Fruit fly (Drosophila melanogaster) whole organism, embryonic: ENCODE data around the gene Duox.

ENCODE experiments used
- Atf-2 ChIP-seq: fragments of 200-800 bp; sonication (Bioruptor generic); optimal IDR thresholded peaks from 2 replicates; lab custom pipeline; 2016; ENCODE audit warnings: missing biosample characterization, missing genetic modification characterization
- Blimp-1 ChIP-seq: fragments of 200-800 bp; sonication (Bioruptor generic); optimal IDR thresholded peaks from 3 replicates; lab custom pipeline; 2018; ENCODE audit warnings: missing biosample characterization, missing genetic modification characterization, mild to moderate bottlenecking, moderate library complexity, missing genetic modification reagents
- CG10543 ChIP-seq: fragments of 200-800 bp; sonication (Bioruptor generic); optimal IDR thresholded peaks from 3 replicates; lab custom pipeline; 2017; ENCODE audit warnings: missing biosample characterization, mild to moderate bottlenecking, missing genetic modification characterization, moderate library complexity
- CG10565 ChIP-seq: fragments of 200-800 bp; sonication (Bioruptor generic); optimal IDR thresholded peaks from 3 replicates; lab custom pipeline; 2016; ENCODE audit warnings: missing biosample characterization, mild to moderate bottlenecking, missing genetic modification characterization
- CG12155 ChIP-seq: fragments of 200-800 bp; sonication (Bioruptor generic); optimal IDR thresholded peaks from 3 replicates; lab custom pipeline; 2016; ENCODE audit warnings: missing biosample characterization, missing genetic modification characterization
- CG12769 ChIP-seq: fragments of 200-800 bp; sonication (Bioruptor generic); optimal IDR thresholded peaks from 2 replicates; lab custom pipeline; 2019; ENCODE audit warnings: missing biosample characterization, mild to moderate bottlenecking, missing genetic modification characterization, moderate library complexity
- CG12942 ChIP-seq: fragments of 200-800 bp; sonication (Bioruptor generic); optimal IDR thresholded peaks from 3 replicates; lab custom pipeline; 2016; ENCODE audit warnings: missing biosample characterization, missing genetic modification characterization
- CG14710 ChIP-seq: fragments of 200-800 bp; sonication (Bioruptor generic); optimal IDR thresholded peaks from 3 replicates; lab custom pipeline; 2019; ENCODE audit warnings: missing biosample characterization, mild to moderate bottlenecking, missing genetic modification characterization, moderate library complexity
- CG15601 ChIP-seq: fragments of 200-800 bp; sonication (Bioruptor generic); optimal IDR thresholded peaks from 3 replicates; lab custom pipeline; 2019; ENCODE audit warnings: missing biosample characterization, mild to moderate bottlenecking, missing genetic modification characterization, moderate library complexity
- CG16779 ChIP-seq: fragments of 200-800 bp; sonication (Bioruptor generic); IDR thresholded peaks from 2 replicates; pipeline ENCODE4 v1.3.6; 2022; ENCODE audit warnings: missing biosample characterization, missing genetic modification characterization
- CG18011 ChIP-seq: fragments of 200-800 bp; sonication (Bioruptor generic); optimal IDR thresholded peaks from 2 replicates; lab custom pipeline; 2017; ENCODE audit warnings: missing biosample characterization, missing genetic modification characterization, mild to moderate bottlenecking, moderate library complexity, missing genotype
- CG18619 ChIP-seq: fragments of 200-800 bp; sonication (Bioruptor generic); optimal IDR thresholded peaks from 3 replicates; lab custom pipeline; 2017; ENCODE audit warnings: missing biosample characterization, mild to moderate bottlenecking, missing genetic modification characterization
- CG30020 ChIP-seq: fragments of 200-800 bp; optimal IDR thresholded peaks from 2 replicates; lab custom pipeline; 2019; ENCODE audit warnings: missing biosample characterization, mild to moderate bottlenecking, missing genetic modification characterization, moderate library complexity
- CG33213 ChIP-seq: fragments of 200-800 bp; sonication (Bioruptor generic); optimal IDR thresholded peaks from 3 replicates; lab custom pipeline; 2016; ENCODE audit warnings: missing biosample characterization, missing genetic modification characterization
- CG34422 ChIP-seq: fragments of 200-800 bp; sonication (Bioruptor generic); IDR thresholded peaks from 3 replicates; pipeline ENCODE4 v1.3.6; 2022; ENCODE audit warnings: missing biosample characterization, missing genetic modification characterization
- CG4820 ChIP-seq: fragments of 200-800 bp; sonication (Bioruptor generic); optimal IDR thresholded peaks from 3 replicates; lab custom pipeline; 2016; ENCODE audit warnings: missing biosample characterization, missing genetic modification characterization
- CG6765 ChIP-seq: fragments of 200-800 bp; sonication (Bioruptor generic); optimal IDR thresholded peaks from 3 replicates; lab custom pipeline; 2017; ENCODE audit warnings: missing biosample characterization, mild to moderate bottlenecking, missing genetic modification characterization
- CG8359 ChIP-seq: fragments of 200-800 bp; sonication (Bioruptor generic); optimal IDR thresholded peaks from 2 replicates; lab custom pipeline; 2017; ENCODE audit warnings: missing biosample characterization, mild to moderate bottlenecking, missing genetic modification characterization, borderline replicate concordance
- CG8478 ChIP-seq: fragments of >200 bp; optimal IDR thresholded peaks from 2 replicates; lab custom pipeline; 2018
- CG9932 ChIP-seq: fragments of 200-800 bp; sonication (Bioruptor generic); IDR thresholded peaks from 2 replicates; pipeline ENCODE4 v1.3.6; 2022; ENCODE audit warnings: missing biosample characterization, missing genetic modification characterization
- Dll ChIP-seq: fragments of 200-800 bp; sonication (Bioruptor generic); IDR thresholded peaks from 4 replicates; pipeline ENCODE4 v1.3.6; 2022; ENCODE audit warnings: missing biosample characterization, missing genetic modification characterization; ENCODE audit not compliant: partially characterized antibody
- Doc3 ChIP-seq: fragments of 200-800 bp; sonication (Bioruptor generic); IDR thresholded peaks from 3 replicates; pipeline ENCODE4 v1.3.6; 2022; ENCODE audit warnings: missing biosample characterization, missing genetic modification characterization; ENCODE audit not compliant: partially characterized antibody
- Fer2 ChIP-seq: fragments of 200-800 bp; sonication (Bioruptor generic); optimal IDR thresholded peaks from 2 replicates; lab custom pipeline; 2018; ENCODE audit warnings: missing biosample characterization, mild to moderate bottlenecking, missing genetic modification characterization, moderate library complexity
- GATAe ChIP-seq: fragments of 200-800 bp; sonication (Bioruptor generic); conservative IDR thresholded peaks from 2 replicates; pipeline ENCODE4 v1.3.6; 2022; ENCODE audit warnings: missing biosample characterization, missing genetic modification characterization
- Hr3 ChIP-seq: fragments of 200-800 bp; sonication (Bioruptor generic); optimal IDR thresholded peaks from 3 replicates; lab custom pipeline; 2016; ENCODE audit warnings: missing biosample characterization, missing genetic modification characterization
- Mes4 ChIP-seq: fragments of 200-800 bp; sonication (Bioruptor generic); optimal IDR thresholded peaks from 2 replicates; lab custom pipeline; 2016; ENCODE audit warnings: missing biosample characterization, missing genetic modification characterization
- Stat92E ChIP-seq, 3 experiments: fragments of >200 bp in 2 of 3; fragments of 200-800 bp in 1 of 3; sonication (Bioruptor generic) in 1 of 3; optimal IDR thresholded peaks; 2 replicates each; lab custom pipeline; 2017 to 2019; ENCODE audit warnings: missing biosample characterization in 3 of 3, missing genetic modification characterization in 3 of 3, mild to moderate bottlenecking in 1 of 3, moderate library complexity in 1 of 3
- YL-1 ChIP-seq: fragments of 200-800 bp; sonication (Bioruptor generic); optimal IDR thresholded peaks from 3 replicates; lab custom pipeline; 2017; ENCODE audit warnings: missing biosample characterization, mild to moderate bottlenecking, missing genetic modification characterization
- abd-A ChIP-seq: fragments of 200-800 bp; sonication (Bioruptor generic); optimal IDR thresholded peaks from 3 replicates; lab custom pipeline; 2019; ENCODE audit warnings: missing biosample characterization, mild to moderate bottlenecking, missing genetic modification characterization, moderate library complexity
- ato ChIP-seq: fragments of 200-800 bp; sonication (Bioruptor generic); IDR thresholded peaks from 2 replicates; pipeline ENCODE4 v1.3.6; 2022; ENCODE audit warnings: missing biosample characterization, missing genetic modification characterization; ENCODE audit not compliant: partially characterized antibody
- chinmo ChIP-seq: fragments of 200-800 bp; sonication (Bioruptor generic); IDR thresholded peaks from 4 replicates; pipeline ENCODE4 v1.3.6; 2022; ENCODE audit warnings: missing biosample characterization, missing genetic modification characterization; ENCODE audit not compliant: partially characterized antibody
- croc ChIP-seq: fragments of 200-800 bp; sonication (Bioruptor generic); conservative IDR thresholded peaks from 3 replicates; pipeline ENCODE4 v1.3.6; 2022; ENCODE audit warnings: missing biosample characterization, missing genetic modification characterization
- gcm2 ChIP-seq: fragments of 200-800 bp; sonication (Bioruptor generic); optimal IDR thresholded peaks from 2 replicates; lab custom pipeline; 2016; ENCODE audit warnings: missing biosample characterization, missing genetic modification characterization
- h ChIP-seq: fragments of >200 bp; optimal IDR thresholded peaks from 2 replicates; lab custom pipeline; 2017
- kni ChIP-seq: fragments of 200-800 bp; sonication (Bioruptor generic); optimal IDR thresholded peaks from 3 replicates; lab custom pipeline; 2017; ENCODE audit warnings: mild to moderate bottlenecking, missing biosample characterization, missing genetic modification reagents, missing genetic modification characterization
- knrl ChIP-seq: fragments of 200-800 bp; sonication (Bioruptor generic); IDR thresholded peaks from 3 replicates; pipeline ENCODE4 v1.3.6; 2022; ENCODE audit warnings: missing biosample characterization, missing genetic modification characterization; ENCODE audit not compliant: partially characterized antibody
- luna ChIP-seq: fragments of 200-800 bp; sonication (Bioruptor generic); optimal IDR thresholded peaks from 2 replicates; lab custom pipeline; 2016; ENCODE audit warnings: missing biosample characterization, missing genetic modification characterization
- pb ChIP-seq: fragments of 200-800 bp; sonication (Bioruptor generic); optimal IDR thresholded peaks from 3 replicates; lab custom pipeline; 2016; ENCODE audit warnings: missing biosample characterization, missing genetic modification characterization
- pum ChIP-seq: fragments of 200-800 bp; sonication (Bioruptor generic); optimal IDR thresholded peaks from 2 replicates; lab custom pipeline; 2016; ENCODE audit warnings: missing biosample characterization, missing genetic modification characterization
- rib ChIP-seq: fragments of 200-800 bp; sonication (Bioruptor generic); IDR thresholded peaks from 2 replicates; pipeline ENCODE4 v1.3.6; 2022; ENCODE audit warnings: missing biosample characterization, missing genetic modification characterization
- row ChIP-seq: fragments of 200-800 bp; sonication (Bioruptor generic); IDR thresholded peaks from 3 replicates; pipeline ENCODE4 v1.3.6; 2022; ENCODE audit warnings: missing biosample characterization, missing genetic modification characterization
- sens-2 ChIP-seq: fragments of 200-800 bp; sonication (Bioruptor generic); IDR thresholded peaks from 2 replicates; pipeline ENCODE4 v1.3.6; 2022; ENCODE audit warnings: missing biosample characterization, missing genetic modification characterization
- slbo ChIP-seq: fragments of 200-800 bp; sonication (Bioruptor generic); IDR thresholded peaks from 2 replicates; pipeline ENCODE4 v1.3.6; 2022; ENCODE audit warnings: missing biosample characterization, missing genetic modification characterization
- sqz ChIP-seq: fragments of 200-800 bp; sonication (Bioruptor generic); optimal IDR thresholded peaks from 3 replicates; lab custom pipeline; 2018; ENCODE audit warnings: missing biosample characterization, mild to moderate bottlenecking, missing genetic modification characterization
- stwl ChIP-seq: fragments of 200-800 bp; sonication (Bioruptor generic); optimal IDR thresholded peaks from 3 replicates; lab custom pipeline; 2018; ENCODE audit warnings: missing biosample characterization, mild to moderate bottlenecking, missing genetic modification characterization, moderate library complexity
- trem ChIP-seq: fragments of 200-800 bp; optimal IDR thresholded peaks from 3 replicates; lab custom pipeline; 2019; ENCODE audit warnings: missing biosample characterization, mild to moderate bottlenecking, missing genetic modification characterization, moderate library complexity
- ttk ChIP-seq: fragments of 200-800 bp; sonication (Bioruptor generic); IDR thresholded peaks from 2 replicates; pipeline ENCODE4 v2.1.2; 2022; ENCODE audit warnings: missing biosample characterization, missing genetic modification characterization
- vfl ChIP-seq: fragments of 200-800 bp; sonication (Bioruptor generic); optimal IDR thresholded peaks from 2 replicates; lab custom pipeline; 2016; ENCODE audit warnings: missing biosample characterization, missing genetic modification characterization
- vvl ChIP-seq: fragments of 200-800 bp; sonication (Bioruptor generic); IDR thresholded peaks from 2 replicates; pipeline ENCODE4 v1.3.6; 2022; ENCODE audit warnings: missing biosample characterization, missing genetic modification characterization
- wdn ChIP-seq: fragments of 200-800 bp; sonication (Bioruptor generic); IDR thresholded peaks from 2 replicates; pipeline ENCODE4 v1.3.6; 2022; ENCODE audit warnings: missing biosample characterization, missing genetic modification characterization
- zen ChIP-seq: fragments of 200-800 bp; sonication (Bioruptor generic); optimal IDR thresholded peaks from 3 replicates; lab custom pipeline; 2018; ENCODE audit warnings: missing biosample characterization, mild to moderate bottlenecking, missing genetic modification characterization, moderate library complexity

The Duox gene

dm6 chr2L:2839850-2840249, 9.8 kb upstream of the Duox start, which contains the start of gene CG2975 (continued):
- peak; percentile 17 for TF ChIP-seq sqz (GFP tag; lab: Kevin White, UChicago)
- TF ChIP-seq ttk: no peak
- no peak for TF ChIP-seq CG10565 (GFP tag; lab: Kevin White, UChicago)
- no peak for TF ChIP-seq CG14710 (tag; lab: Kevin White, UChicago)
- TF ChIP-seq stwl (tag; lab: Kevin White, UChicago): no peak
- TF ChIP-seq CG34422 (GFP tag; lab: Robert Waterston, UW): no peak
- no peak for TF ChIP-seq Fer2 (tag; lab: Kevin White, UChicago)
- no peak for TF ChIP-seq trem (tag; lab: Kevin White, UChicago)
- TF ChIP-seq CG30020 (tag; lab: Kevin White, UChicago): no peak
- peak; percentile 56 for TF ChIP-seq CG10543
- no peak for TF ChIP-seq Stat92E (GFP tag; optimal IDR thresholded peaks at IDR 0.05; lab: Kevin White, UChicago)
- no peak for TF ChIP-seq CG18011
- TF ChIP-seq CG8359 (GFP tag; lab: Kevin White, UChicago): no peak
- TF ChIP-seq YL-1 (GFP tag; lab: Kevin White, UChicago): no peak
- no peak for TF ChIP-seq CG6765
- TF ChIP-seq croc: no peak
- TF ChIP-seq ato (GFP tag; lab: Robert Waterston, UW): no peak
- no peak for TF ChIP-seq luna (GFP tag; lab: Kevin White, UChicago)
- TF ChIP-seq vfl: no peak
- TF ChIP-seq wdn (GFP tag; lab: Robert Waterston, UW): no peak
- TF ChIP-seq zen (tag; lab: Kevin White, UChicago): no peak
- TF ChIP-seq knrl: no peak
- no peak for TF ChIP-seq pum
- TF ChIP-seq Doc3 (GFP tag; lab: Robert Waterston, UW): no peak
- TF ChIP-seq CG12942 (GFP tag; lab: Kevin White, UChicago): no peak
- no peak for TF ChIP-seq Mes4 (GFP tag; lab: Kevin White, UChicago)
- TF ChIP-seq slbo: no peak
- TF ChIP-seq CG9932 (GFP tag; lab: Robert Waterston, UW): no peak
- no peak for TF ChIP-seq rib
- no peak for TF ChIP-seq GATAe (GFP tag; lab: Robert Waterston, UW)
- peak; percentile 33 for TF ChIP-seq kni (GFP tag; lab: Kevin White, UChicago)
- TF ChIP-seq CG4820 (GFP tag; lab: Kevin White, UChicago): no peak
- 0 out of 3 replicates have a peak, but pooled peaks have one; percentile 24 for TF ChIP-seq row (GFP tag; lab: Robert Waterston, UW)
- no peak for TF ChIP-seq CG16779 (GFP tag; lab: Robert Waterston, UW)
- no peak for TF ChIP-seq CG15601 (tag; lab: Kevin White, UChicago)
- TF ChIP-seq, all 482 proteins: peak for 7

- TF ChIP-seq Dll (no peak), gcm2 (GFP tag; lab: Kevin White, UChicago) (no peak), CG18619 (GFP tag; lab: Kevin White, UChicago) (no peak), CG12155 (GFP tag; lab: Kevin White, UChicago) (no peak), Blimp-1 (GFP tag; lab: Kevin White, UChicago) (peak; percentile 56), pb (GFP tag; lab: Kevin White, UChicago) (no peak), vvl (GFP tag; lab: Robert Waterston, UW) (peak; percentile 29; the same call in 1 of the 2 replicates), abd-A (tag; lab: Kevin White, UChicago) (peak; percentile 40), Atf-2 (GFP tag; lab: Kevin White, UChicago) (no peak), chinmo (GFP tag; lab: Robert Waterston, UW) (peak; percentile 51; the same call in 1 of the 4 replicates), sens-2 (GFP tag; lab: Robert Waterston, UW) (no peak), CG33213 (GFP tag; lab: Kevin White, UChicago) (no peak), Hr3 (GFP tag; lab: Kevin White, UChicago) (no peak), CG34422 (GFP tag; lab: Robert Waterston, UW) (no peak), CG12769 (peak; percentile 79), h (no peak), CG8478 (lab: Kevin White, UChicago) (no peak)
These were observed 7.9 kb upstream of the Duox start, which contains the start of the genes CG3119 and Cpr23B for dm6 chr2L:2837742-2838461. CG3119 (minus strand) TSS chr2L:2837833. Cpr23B (plus strand) TSS chr2L:2838411.
